Fruit fly (Drosophila melanogaster) whole organism, embryonic: ENCODE results near the gene Atg18b.
A peak's percentile ranks its signal among the peaks of the same experiment; 100 is the strongest.

ENCODE experiments used
- CG13424 ChIP-seq: fragments of 200-800 bp; sonication (Bioruptor generic); optimal IDR thresholded peaks from 2 replicates; lab custom pipeline; 2019; ENCODE audit warnings: missing biosample characterization, mild to moderate bottlenecking, missing genetic modification characterization, moderate library complexity
- CG15514 ChIP-seq: fragments of 200-800 bp; sonication (Bioruptor generic); optimal IDR thresholded peaks from 3 replicates; lab custom pipeline; 2017; ENCODE audit warnings: missing biosample characterization, missing genetic modification characterization, mild to moderate bottlenecking, moderate library complexity, missing genetic modification reagents
- CG30020 ChIP-seq: fragments of 200-800 bp; optimal IDR thresholded peaks from 2 replicates; lab custom pipeline; 2019; ENCODE audit warnings: missing biosample characterization, mild to moderate bottlenecking, missing genetic modification characterization, moderate library complexity
- CG3838 ChIP-seq: fragments of 200-800 bp; sonication (Bioruptor generic); optimal IDR thresholded peaks from 3 replicates; lab custom pipeline; 2016; ENCODE audit warnings: missing biosample characterization, missing genetic modification characterization
- Camta ChIP-seq: fragments of 200-800 bp; sonication (Bioruptor generic); optimal IDR thresholded peaks from 2 replicates; lab custom pipeline; 2016; ENCODE audit warnings: missing biosample characterization, missing genetic modification characterization
- D ChIP-seq, 2 experiments: fragments of 200-800 bp in 1 of 2; fragments of >200 bp in 1 of 2; sonication (Bioruptor generic) in 1 of 2; optimal IDR thresholded peaks; 2 replicates in 1 of 2; 3 replicates in 1 of 2; lab custom pipeline; 2017; ENCODE audit warnings: mild to moderate bottlenecking in 1 of 2, missing biosample characterization in 1 of 2, missing genetic modification characterization in 1 of 2, missing genetic modification reagents in 1 of 2
- Eip74EF ChIP-seq, 2 experiments: fragments of 200-800 bp in 1 of 2; fragments of >200 bp in 1 of 2; sonication (Bioruptor generic) in 1 of 2; optimal IDR thresholded peaks; 2 replicates each; lab custom pipeline; 2017 to 2019; ENCODE audit warnings: missing biosample characterization in 2 of 2, missing genetic modification characterization in 2 of 2, mild to moderate bottlenecking in 1 of 2, moderate library complexity in 1 of 2
- cad ChIP-seq: fragments of >200 bp; optimal IDR thresholded peaks from 2 replicates; lab custom pipeline; 2017; ENCODE audit warnings: missing biosample characterization, missing genetic modification characterization
- dati ChIP-seq: fragments of 200-800 bp; sonication (Bioruptor generic); IDR thresholded peaks from 2 replicates; pipeline ENCODE4 v1.3.6; 2022; ENCODE audit warnings: missing biosample characterization, missing genetic modification characterization
- fru ChIP-seq: fragments of >200 bp; optimal IDR thresholded peaks from 2 replicates; lab custom pipeline; 2017
- sr ChIP-seq: fragments of 200-800 bp; sonication (Bioruptor generic); IDR thresholded peaks from 3 replicates; pipeline ENCODE4 v1.3.6; 2022; ENCODE audit warnings: missing biosample characterization, missing genetic modification characterization

dm6 chr2L:21179615-21180031, 40.7 kb downstream of the Atg18b start, which contains the start of the genes bur and Mcm10:
- TF ChIP-seq sr (GFP tag; lab: Robert Waterston, UW) (no peak), CG13424 (tag; lab: Kevin White, UChicago) (no peak), Eip74EF (GFP tag; optimal IDR thresholded peaks at IDR 0.05; lab: Kevin White, UChicago) (no peak), dati (GFP tag; lab: Robert Waterston, UW) (no peak), fru (lab: Kevin White, UChicago) (no peak), CG15514 (GFP tag; lab: Kevin White, UChicago) (peak; percentile 82), cad (GFP tag; lab: Kevin White, UChicago) (no peak), CG30020 (tag; lab: Kevin White, UChicago) (peak; percentile 62), Camta (no peak), CG3838 (GFP tag; lab: Kevin White, UChicago) (no peak), D (optimal IDR thresholded peaks at IDR 0.05; lab: Kevin White, UChicago) (no peak), D (GFP tag; optimal IDR thresholded peaks at IDR 0.05; lab: Kevin White, UChicago) (no peak)
